Worm (Caenorhabditis elegans): ENCODE measurements around the gene blos-4.

Gene blos-4

ce11 chrII:6292527-6292926 lies 47.5 kb downstream of the blos-4 start, which contains the start of gene nyn-3:
TSS of gene nyn-3 (minus strand) at chrII:6292627.
- TF ChIP-seq unc-130 (tag; optimal IDR thresholded peaks at IDR 0.05) (no peak), fos-1 (tag; optimal IDR thresholded peaks at IDR 0.05) (no peak), unc-62 (GFP tag; optimal IDR thresholded peaks at IDR 0.05) (no peak), pag-3 (tag; optimal IDR thresholded peaks at IDR 0.05; ENCODE audit: borderline replicate concordance, insufficient read depth) (no peak), hpl-2 (GFP tag; optimal IDR thresholded peaks at IDR 0.05) (no peak), nhr-12 (tag; optimal IDR thresholded peaks at IDR 0.05) (no peak)

ce11 chrII:6294261-6294660 lies 49.2 kb downstream of the blos-4 start, which contains the start of gene mps-1:
TSS of gene mps-1 (minus strand) at chrII:6294361.
- TF ChIP-seq nhr-12 (tag; optimal IDR thresholded peaks at IDR 0.05) = no peak
- TF ChIP-seq rnt-1 (tag; optimal IDR thresholded peaks at IDR 0.05) = no peak
- peak; percentile 51 for TF ChIP-seq fkh-8 (tag; optimal IDR thresholded peaks at IDR 0.05)
- peak; percentile 27 for TF ChIP-seq dsc-1 (tag; optimal IDR thresholded peaks at IDR 0.05)
